Fruit fly (Drosophila melanogaster) whole organism, prepupa: ENCODE results near the gene Lcp65Ag1.

Experiments used
- OdsH ChIP-seq: fragments of 200-800 bp; sonication (Bioruptor generic); optimal IDR thresholded peaks from 3 replicates; lab custom pipeline; 2016; ENCODE audit warnings: missing biosample characterization, missing genetic modification characterization
- Sox15 ChIP-seq: fragments of 200-800 bp; sonication (Bioruptor generic); optimal IDR thresholded peaks from 3 replicates; lab custom pipeline; 2016; ENCODE audit warnings: missing biosample characterization, missing genetic modification characterization
- salr ChIP-seq, 2 experiments: fragments of 200-800 bp; sonication (Bioruptor generic); optimal IDR thresholded peaks; 3 replicates each; lab custom pipeline; 2016 to 2018; ENCODE audit warnings: missing biosample characterization in 2 of 2, missing genetic modification characterization in 2 of 2, mild to moderate bottlenecking in 1 of 2

- TF ChIP-seq OdsH = no peak
- TF ChIP-seq salr (GFP tag; optimal IDR thresholded peaks at IDR 0.05; lab: Kevin White, UChicago) = no peak
- TF ChIP-seq Sox15 (GFP tag; lab: Kevin White, UChicago) = no peak
Measured at dm6 chr3L:6157327-6158032, 22.4 kb upstream of the Lcp65Ag1 start, which contains the start of gene CG13297.
